Fruit fly (Drosophila melanogaster): ENCODE data around the gene ome.

The ome gene

dm6 chr3L:14634773-14635563, 37.7 kb upstream of the ome start (continued):
- TF ChIP-seq CG15269 (tag; optimal IDR thresholded peaks at IDR 0.05) (peak; percentile 33), B-H1 (GFP tag; IDR thresholded peaks at IDR 0.05) (no peak), pnt (GFP tag; optimal IDR thresholded peaks at IDR 0.05) (no peak), ara (GFP tag; IDR thresholded peaks at IDR 0.05) (peak; percentile 64), CG17802 (tag; optimal IDR thresholded peaks at IDR 0.05) (no peak), CG9932 (GFP tag; IDR thresholded peaks at IDR 0.05) (no peak), h (optimal IDR thresholded peaks at IDR 0.05) (no peak), CG12659 (GFP tag; optimal IDR thresholded peaks at IDR 0.05) (peak; percentile 24), dimm (GFP tag; IDR thresholded peaks at IDR 0.05) (no peak), Hmx (GFP tag; optimal IDR thresholded peaks at IDR 0.05) (no peak), corto (GFP tag; optimal IDR thresholded peaks at IDR 0.05) (peak; percentile 43), sim (GFP tag; IDR thresholded peaks at IDR 0.05) (peak; percentile 44; the same call in 1 of the 2 replicates), gfzf (GFP tag; optimal IDR thresholded peaks at IDR 0.05) (no peak), CG7839 (tag; optimal IDR thresholded peaks at IDR 0.05) (peak; percentile 80), CG10209 (GFP tag; optimal IDR thresholded peaks at IDR 0.05) (peak; percentile 72), Asciz (GFP tag; optimal IDR thresholded peaks at IDR 0.05) (peak; percentile 23), CG1602 (GFP tag; optimal IDR thresholded peaks at IDR 0.05) (peak; percentile 51), CrebB (tag; optimal IDR thresholded peaks at IDR 0.05) (peak; percentile 7), ind (GFP tag; optimal IDR thresholded peaks at IDR 0.05) (peak; percentile 5), CG10431 (GFP tag; optimal IDR thresholded peaks at IDR 0.05) (peak; percentile 25), Trl (optimal IDR thresholded peaks at IDR 0.05) (no peak), Trl (GFP tag; optimal IDR thresholded peaks at IDR 0.05) (no peak), Ravus (GFP tag; IDR thresholded peaks at IDR 0.05) (no peak), CG4854 (GFP tag; optimal IDR thresholded peaks at IDR 0.05) (no peak), D (optimal IDR thresholded peaks at IDR 0.05) (no peak), D (GFP tag; optimal IDR thresholded peaks at IDR 0.05) (peak; percentile 83), nau (GFP tag; optimal IDR thresholded peaks at IDR 0.05) (no peak), CG11093 (GFP tag; IDR thresholded peaks at IDR 0.05) (0 out of 3 replicates have a peak, but pooled peaks have one; percentile 43), Atf6 (GFP tag; IDR thresholded peaks at IDR 0.05) (0 out of 2 replicates have a peak, but pooled peaks have one; percentile 27), unpg (GFP tag; optimal IDR thresholded peaks at IDR 0.05) (peak; percentile 73), Lhr (GFP tag; optimal IDR thresholded peaks at IDR 0.05) (peak; percentile 54), HLH4C (GFP tag; IDR thresholded peaks at IDR 0.05; ENCODE audit: partially characterized antibody) (0 out of 3 replicates have a peak, but pooled peaks have one; percentile 38), NC2α (GFP tag; optimal IDR thresholded peaks at IDR 0.05) (no peak), Sox102F (GFP tag; optimal IDR thresholded peaks at IDR 0.05) (peak; percentile 64), CG17361 (GFP tag; IDR thresholded peaks at IDR 0.05) (peak; percentile 93), CG4820 (GFP tag; optimal IDR thresholded peaks at IDR 0.05) (peak; percentile 65), CG31365 (tag; optimal IDR thresholded peaks at IDR 0.05) (no peak), Kr (GFP tag; optimal IDR thresholded peaks at IDR 0.05) (no peak), CG17568 (GFP tag; optimal IDR thresholded peaks at IDR 0.05) (no peak), Hr78 (GFP tag; optimal IDR thresholded peaks at IDR 0.05) (no peak), Atf3 (GFP tag; optimal IDR thresholded peaks at IDR 0.05) (no peak), CG17359 (tag; optimal IDR thresholded peaks at IDR 0.05) (peak; percentile 51), chif (GFP tag; optimal IDR thresholded peaks at IDR 0.05) (peak in 1 of 2 experiments; percentile 44), C15 (GFP tag; IDR thresholded peaks at IDR 0.05) (no peak), zf30C (GFP tag; optimal IDR thresholded peaks at IDR 0.05) (peak; percentile 91), CG10654 (GFP tag; optimal IDR thresholded peaks at IDR 0.05) (peak; percentile 32), Dref (GFP tag; IDR thresholded peaks at IDR 0.05) (no peak), slou (GFP tag; optimal IDR thresholded peaks at IDR 0.05) (no peak), odd (GFP tag; optimal IDR thresholded peaks at IDR 0.05) (peak; percentile 57), schlank (tag; optimal IDR thresholded peaks at IDR 0.05) (no peak)

All from whole organism, embryonic.